Fruit fly (Drosophila melanogaster): ENCODE data around the gene PGS1.

DNA sequence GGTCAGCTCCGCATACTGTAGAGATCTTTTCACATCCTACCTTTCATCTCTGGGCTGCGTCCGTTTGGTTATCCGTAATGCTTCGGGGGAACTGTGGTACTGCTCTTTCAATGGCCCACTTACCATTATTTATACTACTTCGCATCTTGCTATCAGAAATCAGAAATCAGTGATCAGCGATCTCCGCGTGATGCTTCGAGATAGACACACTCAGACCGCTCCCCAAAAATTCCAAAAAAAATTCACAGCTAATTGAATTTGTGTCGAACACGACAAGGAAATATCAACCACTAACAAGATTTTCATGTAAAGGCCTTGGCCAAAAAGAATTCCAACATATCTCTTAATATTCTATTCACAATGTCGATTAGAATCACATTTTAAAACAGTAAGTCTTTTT, 17.5 kb downstream of the PGS1 start, which contains the start of gene CG7715:
- TF ChIP-seq Med (GFP tag): no peak
- no peak for TF ChIP-seq CG10274 (GFP tag; optimal IDR thresholded peaks at IDR 0.05)
- TF ChIP-seq chn (GFP tag; optimal IDR thresholded peaks at IDR 0.05): no peak
- TF ChIP-seq klu (GFP tag; IDR thresholded peaks at IDR 0.05): no peak
- no peak for TF ChIP-seq prd (optimal IDR thresholded peaks at IDR 0.05)
- TF ChIP-seq prd (GFP tag; IDR thresholded peaks at IDR 0.05): no peak
- no peak for TF ChIP-seq CG9797 (GFP tag; optimal IDR thresholded peaks at IDR 0.05)
- TF ChIP-seq HmgZ (tag; optimal IDR thresholded peaks at IDR 0.05): no peak
- no peak for TF ChIP-seq Mes4 (GFP tag; optimal IDR thresholded peaks at IDR 0.05)
- no peak for TF ChIP-seq wdn (GFP tag; IDR thresholded peaks at IDR 0.05)
- no peak for TF ChIP-seq salm (tag; optimal IDR thresholded peaks at IDR 0.05)
- TF ChIP-seq CG9215 (GFP tag; IDR thresholded peaks at IDR 0.05): no peak
